Fruit fly (Drosophila melanogaster) whole organism, embryonic: Measurements from ENCODE around the gene Shc.
A peak's percentile ranks its signal among the peaks of the same experiment; 100 is the strongest.

ENCODE experiments used
- Atf6 ChIP-seq: fragments of 200-800 bp; sonication (Bioruptor generic); IDR thresholded peaks from 2 replicates; pipeline ENCODE4 v1.3.6; 2022; ENCODE audit warnings: missing biosample characterization, missing genetic modification characterization
- Bteb2 ChIP-seq: fragments of 200-800 bp; sonication (Bioruptor generic); optimal IDR thresholded peaks from 2 replicates; lab custom pipeline; 2016; ENCODE audit warnings: missing biosample characterization, missing genetic modification characterization
- CG10431 ChIP-seq: fragments of 200-800 bp; sonication (Bioruptor generic); optimal IDR thresholded peaks from 3 replicates; lab custom pipeline; 2018; ENCODE audit warnings: missing biosample characterization, mild to moderate bottlenecking, missing genetic modification characterization
- CG11398 ChIP-seq: fragments of 200-800 bp; sonication (Bioruptor generic); optimal IDR thresholded peaks from 2 replicates; lab custom pipeline; 2016; ENCODE audit warnings: missing biosample characterization, missing genetic modification characterization
- CG12219 ChIP-seq: fragments of 200-800 bp; sonication (Bioruptor generic); optimal IDR thresholded peaks from 3 replicates; lab custom pipeline; 2018; ENCODE audit warnings: missing biosample characterization, mild to moderate bottlenecking, missing genetic modification characterization
- CG16815 ChIP-seq: fragments of 200-800 bp; sonication (Bioruptor generic); optimal IDR thresholded peaks from 3 replicates; lab custom pipeline; 2017; ENCODE audit warnings: missing biosample characterization, mild to moderate bottlenecking, missing genetic modification characterization
- CG17186 ChIP-seq: fragments of 200-800 bp; sonication (Bioruptor generic); optimal IDR thresholded peaks from 3 replicates; lab custom pipeline; 2017; ENCODE audit warnings: missing biosample characterization, missing genetic modification reagents, missing genetic modification characterization
- CG17912 ChIP-seq: fragments of 200-800 bp; sonication (Bioruptor generic); optimal IDR thresholded peaks from 2 replicates; lab custom pipeline; 2018; ENCODE audit warnings: missing biosample characterization, mild to moderate bottlenecking, missing genetic modification characterization
- CG1792 ChIP-seq: fragments of 200-800 bp; sonication (Bioruptor generic); optimal IDR thresholded peaks from 2 replicates; lab custom pipeline; 2016; ENCODE audit warnings: missing biosample characterization, missing genetic modification characterization
- CG30403 ChIP-seq: fragments of 200-800 bp; sonication (Bioruptor generic); optimal IDR thresholded peaks from 3 replicates; lab custom pipeline; 2016; ENCODE audit warnings: missing biosample characterization, missing genetic modification characterization
- CG33213 ChIP-seq: fragments of 200-800 bp; sonication (Bioruptor generic); optimal IDR thresholded peaks from 3 replicates; lab custom pipeline; 2016; ENCODE audit warnings: missing biosample characterization, missing genetic modification characterization
- CG3995 ChIP-seq: fragments of 200-800 bp; sonication (Bioruptor generic); optimal IDR thresholded peaks from 3 replicates; lab custom pipeline; 2016; ENCODE audit warnings: missing biosample characterization, missing genetic modification characterization
- CG4282 ChIP-seq: fragments of 200-800 bp; sonication (Bioruptor generic); optimal IDR thresholded peaks from 2 replicates; lab custom pipeline; 2016; ENCODE audit warnings: missing biosample characterization, missing genetic modification characterization
- CG4707 ChIP-seq: fragments of 200-800 bp; sonication (Bioruptor generic); optimal IDR thresholded peaks from 2 replicates; lab custom pipeline; 2018; ENCODE audit warnings: missing biosample characterization, mild to moderate bottlenecking, missing genetic modification characterization, moderate library complexity
- CG4820 ChIP-seq: fragments of 200-800 bp; sonication (Bioruptor generic); optimal IDR thresholded peaks from 3 replicates; lab custom pipeline; 2016; ENCODE audit warnings: missing biosample characterization, missing genetic modification characterization
- CG6654 ChIP-seq: fragments of 200-800 bp; sonication (Bioruptor generic); optimal IDR thresholded peaks from 2 replicates; lab custom pipeline; 2017; ENCODE audit warnings: missing biosample characterization, mild to moderate bottlenecking, missing genetic modification characterization
- CG8281 ChIP-seq: fragments of 200-800 bp; sonication (Bioruptor generic); optimal IDR thresholded peaks from 2 replicates; lab custom pipeline; 2018; ENCODE audit warnings: missing biosample characterization, mild to moderate bottlenecking, missing genetic modification characterization, moderate library complexity
- CG9609 ChIP-seq: fragments of 200-800 bp; sonication (Bioruptor generic); optimal IDR thresholded peaks from 3 replicates; lab custom pipeline; 2016; ENCODE audit warnings: missing biosample characterization, missing genetic modification characterization
- CG9876 ChIP-seq: fragments of 200-800 bp; sonication (Bioruptor generic); optimal IDR thresholded peaks from 2 replicates; lab custom pipeline; 2016; ENCODE audit warnings: missing biosample characterization, missing genetic modification characterization
- E2f1 ChIP-seq: fragments of 200-800 bp; sonication (Bioruptor generic); IDR thresholded peaks from 2 replicates; pipeline ENCODE4 v1.3.6; 2022; ENCODE audit warnings: missing biosample characterization, missing genetic modification characterization
- Gsc ChIP-seq: fragments of 200-800 bp; sonication (Bioruptor generic); IDR thresholded peaks from 2 replicates; pipeline ENCODE4 v1.3.6; 2022; ENCODE audit warnings: missing biosample characterization, missing genetic modification characterization
- HLH54F ChIP-seq: fragments of 200-800 bp; sonication (Bioruptor generic); optimal IDR thresholded peaks from 3 replicates; lab custom pipeline; 2016; ENCODE audit warnings: missing biosample characterization, missing genetic modification characterization
- HLHmδ ChIP-seq: fragments of 200-800 bp; sonication (Bioruptor generic); optimal IDR thresholded peaks from 2 replicates; lab custom pipeline; 2018; ENCODE audit warnings: missing biosample characterization, mild to moderate bottlenecking, missing genetic modification characterization, moderate library complexity
- Hr78 ChIP-seq, 2 experiments: fragments of 200-800 bp in 1 of 2; fragments of >200 bp in 1 of 2; sonication (Bioruptor generic) in 1 of 2; optimal IDR thresholded peaks; 2 replicates each; lab custom pipeline; 2017 to 2019; ENCODE audit warnings: missing biosample characterization in 2 of 2, missing genetic modification characterization in 2 of 2, mild to moderate bottlenecking in 1 of 2, moderate library complexity in 1 of 2
- Hsf ChIP-seq: fragments of 200-800 bp; sonication (Bioruptor generic); optimal IDR thresholded peaks from 3 replicates; lab custom pipeline; 2016; ENCODE audit warnings: missing biosample characterization, missing genetic modification characterization
- Meics ChIP-seq: fragments of 200-800 bp; sonication (Bioruptor generic); optimal IDR thresholded peaks from 2 replicates; lab custom pipeline; 2017; ENCODE audit warnings: missing biosample characterization, mild to moderate bottlenecking, missing genetic modification characterization
- Nf-YB ChIP-seq: fragments of 200-800 bp; sonication (Bioruptor generic); optimal IDR thresholded peaks from 3 replicates; lab custom pipeline; 2019; ENCODE audit warnings: missing biosample characterization, mild to moderate bottlenecking, missing genetic modification characterization, moderate library complexity
- PHDP ChIP-seq: fragments of 200-800 bp; sonication (Bioruptor generic); optimal IDR thresholded peaks from 3 replicates; lab custom pipeline; 2018; ENCODE audit warnings: missing biosample characterization, mild to moderate bottlenecking, missing genetic modification characterization, moderate library complexity
- Ptx1 ChIP-seq: fragments of 200-800 bp; sonication (Bioruptor generic); IDR thresholded peaks from 2 replicates; pipeline ENCODE4 v1.3.6; 2022; ENCODE audit warnings: missing biosample characterization, missing genetic modification characterization
- az2 ChIP-seq: fragments of 200-800 bp; sonication (Bioruptor generic); optimal IDR thresholded peaks from 3 replicates; lab custom pipeline; 2016; ENCODE audit warnings: missing biosample characterization, missing genetic modification characterization
- btn ChIP-seq: fragments of 200-800 bp; sonication (Bioruptor generic); optimal IDR thresholded peaks from 2 replicates; lab custom pipeline; 2016; ENCODE audit warnings: missing biosample characterization, missing genetic modification characterization
- chm ChIP-seq: fragments of 200-800 bp; sonication (Bioruptor generic); IDR thresholded peaks from 2 replicates; pipeline ENCODE4 v1.3.6; 2022; ENCODE audit warnings: missing biosample characterization, missing genetic modification characterization
- ci ChIP-seq: fragments of 200-800 bp; sonication (Bioruptor generic); IDR thresholded peaks from 3 replicates; pipeline ENCODE4 v1.3.6; 2022; ENCODE audit warnings: missing biosample characterization, missing genetic modification characterization
- fd3F ChIP-seq: fragments of 200-800 bp; sonication (Bioruptor generic); optimal IDR thresholded peaks from 2 replicates; lab custom pipeline; 2018; ENCODE audit warnings: missing biosample characterization, mild to moderate bottlenecking, missing genetic modification characterization, moderate library complexity
- grau ChIP-seq: fragments of 200-800 bp; optimal IDR thresholded peaks from 3 replicates; lab custom pipeline; 2019; ENCODE audit warnings: missing biosample characterization, mild to moderate bottlenecking, missing genetic modification characterization, moderate library complexity
- gsb ChIP-seq: fragments of 200-800 bp; sonication (Bioruptor generic); IDR thresholded peaks from 2 replicates; pipeline ENCODE4 v1.3.6; 2022; ENCODE audit warnings: missing biosample characterization, missing genetic modification characterization
- gsb-n ChIP-seq: fragments of 200-800 bp; sonication (Bioruptor generic); optimal IDR thresholded peaks from 3 replicates; lab custom pipeline; 2018; ENCODE audit warnings: missing biosample characterization, mild to moderate bottlenecking, missing genetic modification characterization
- knrl ChIP-seq: fragments of 200-800 bp; sonication (Bioruptor generic); IDR thresholded peaks from 3 replicates; pipeline ENCODE4 v1.3.6; 2022; ENCODE audit warnings: missing biosample characterization, missing genetic modification characterization; ENCODE audit not compliant: partially characterized antibody
- phol ChIP-seq: fragments of 200-800 bp; sonication (Bioruptor generic); optimal IDR thresholded peaks from 3 replicates; lab custom pipeline; 2018; ENCODE audit warnings: missing biosample characterization, mild to moderate bottlenecking, missing genetic modification characterization, moderate library complexity
- prd ChIP-seq, 3 experiments: fragments of >200 bp in 2 of 3; fragments of 200-800 bp in 1 of 3; sonication (Bioruptor generic) in 1 of 3; optimal IDR thresholded peaks in 2 of 3; IDR thresholded peaks in 1 of 3; 2 replicates in 2 of 3; 3 replicates in 1 of 3; pipeline versions ENCODE4 v1.3.6 to Lab custom; 2017 to 2022; ENCODE audit warnings: missing biosample characterization in 1 of 3, missing genetic modification characterization in 1 of 3
- sd ChIP-seq: fragments of 200-800 bp; sonication (Bioruptor generic); optimal IDR thresholded peaks from 3 replicates; lab custom pipeline; 2018; ENCODE audit warnings: missing biosample characterization, mild to moderate bottlenecking, missing genetic modification characterization, moderate library complexity
- shn ChIP-seq: fragments of 200-800 bp; sonication (Bioruptor generic); optimal IDR thresholded peaks from 3 replicates; lab custom pipeline; 2016; ENCODE audit warnings: missing biosample characterization, missing genetic modification characterization
- so ChIP-seq: fragments of 200-800 bp; sonication (Bioruptor generic); IDR thresholded peaks from 3 replicates; pipeline ENCODE4 v1.3.6; 2022; ENCODE audit warnings: missing biosample characterization, missing genetic modification characterization
- sug ChIP-seq: fragments of 200-800 bp; optimal IDR thresholded peaks from 2 replicates; lab custom pipeline; 2019; ENCODE audit warnings: missing biosample characterization, mild to moderate bottlenecking, missing genetic modification characterization, moderate library complexity
- tgo ChIP-seq: fragments of 200-800 bp; sonication (Bioruptor generic); IDR thresholded peaks from 3 replicates; pipeline ENCODE4 v1.3.6; 2022; ENCODE audit warnings: missing biosample characterization, missing genetic modification characterization
- tna ChIP-seq: fragments of 200-800 bp; sonication (Bioruptor generic); IDR thresholded peaks from 2 replicates; pipeline ENCODE4 v1.3.6; 2022; ENCODE audit warnings: missing biosample characterization, missing genetic modification characterization; ENCODE audit not compliant: partially characterized antibody
- vfl ChIP-seq: fragments of 200-800 bp; sonication (Bioruptor generic); optimal IDR thresholded peaks from 2 replicates; lab custom pipeline; 2016; ENCODE audit warnings: missing biosample characterization, missing genetic modification characterization
- vnd ChIP-seq: fragments of 200-800 bp; sonication (Bioruptor generic); IDR thresholded peaks from 3 replicates; pipeline ENCODE4 v1.3.6; 2022; ENCODE audit warnings: missing biosample characterization, missing genetic modification characterization; ENCODE audit not compliant: partially characterized antibody
- wdn ChIP-seq: fragments of 200-800 bp; sonication (Bioruptor generic); IDR thresholded peaks from 2 replicates; pipeline ENCODE4 v1.3.6; 2022; ENCODE audit warnings: missing biosample characterization, missing genetic modification characterization

Gene Shc

dm6 chr3L:9410754-9411423 lies 15.9 kb upstream of the Shc start, which contains the start of the genes CG4022 and Cpsf5 (continued):
- TF ChIP-seq Meics (GFP tag; lab: Kevin White, UChicago) (peak; percentile 78), tgo (GFP tag; lab: Robert Waterston, UW) (peak; percentile 86), CG4707 (peak; percentile 23), so (GFP tag; lab: Robert Waterston, UW) (peak; percentile 85; the same call in 2 of the 3 replicates), HLH54F (GFP tag; lab: Kevin White, UChicago) (peak; percentile 75), CG17186 (GFP tag; lab: Kevin White, UChicago) (peak; percentile 90), Hsf (peak; percentile 85), CG6654 (GFP tag; lab: Kevin White, UChicago) (no peak), vfl (peak; percentile 54), ci (GFP tag; lab: Robert Waterston, UW) (peak; percentile 90), CG33213 (GFP tag; lab: Kevin White, UChicago) (peak; percentile 52), CG30403 (GFP tag; lab: Kevin White, UChicago) (peak; percentile 90), sd (tag; lab: Kevin White, UChicago) (peak; percentile 47), CG3995 (GFP tag; lab: Kevin White, UChicago) (peak; percentile 6), vnd (GFP tag; lab: Robert Waterston, UW) (no peak), Nf-YB (peak; percentile 70), Gsc (GFP tag; lab: Robert Waterston, UW) (no peak), shn (GFP tag; lab: Kevin White, UChicago) (peak; percentile 44), Ptx1 (GFP tag; lab: Robert Waterston, UW) (peak; percentile 84), CG12219 (GFP tag; lab: Kevin White, UChicago) (peak; percentile 69), CG16815 (GFP tag; lab: Kevin White, UChicago) (peak; percentile 70), CG11398 (no peak), HLHmδ (GFP tag; lab: Kevin White, UChicago) (no peak), az2 (GFP tag; lab: Kevin White, UChicago) (peak; percentile 85), wdn (peak; percentile 55; the same call in 1 of the 2 replicates), chm (GFP tag; lab: Robert Waterston, UW) (peak; percentile 50; the same call in 1 of the 2 replicates), grau (tag; lab: Kevin White, UChicago) (peak; percentile 86), PHDP (tag; lab: Kevin White, UChicago) (peak; percentile 87), prd (optimal IDR thresholded peaks at IDR 0.05; lab: Kevin White, UChicago) (no peak), prd (GFP tag; IDR thresholded peaks at IDR 0.05; lab: Robert Waterston, UW) (peak; percentile 84), gsb (peak; percentile 39; the same call in 1 of the 2 replicates), CG9876 (no peak), tna (GFP tag; lab: Robert Waterston, UW) (no peak), E2f1 (peak; percentile 79), Atf6 (GFP tag; lab: Robert Waterston, UW) (peak; percentile 85), btn (GFP tag; lab: Kevin White, UChicago) (no peak), knrl (GFP tag; lab: Robert Waterston, UW) (peak; percentile 61), CG17912 (GFP tag; lab: Kevin White, UChicago) (peak; percentile 56), phol (tag; lab: Kevin White, UChicago) (peak; percentile 94), CG1792 (GFP tag; lab: Kevin White, UChicago) (peak; percentile 55), CG4282 (GFP tag; lab: Kevin White, UChicago) (no peak), CG8281 (tag; lab: Kevin White, UChicago) (peak; percentile 36), sug (tag; lab: Kevin White, UChicago) (peak; percentile 89), CG9609 (GFP tag; lab: Kevin White, UChicago) (peak; percentile 50), CG10431 (GFP tag; lab: Kevin White, UChicago) (peak; percentile 81), fd3F (GFP tag; lab: Kevin White, UChicago) (peak; percentile 87), Hr78 (GFP tag; optimal IDR thresholded peaks at IDR 0.05; lab: Kevin White, UChicago) (no peak), CG4820 (GFP tag; lab: Kevin White, UChicago) (peak; percentile 61), Bteb2 (GFP tag; lab: Kevin White, UChicago) (peak; percentile 48), gsb-n (tag; lab: Kevin White, UChicago) (peak; percentile 84)
